Worm (Caenorhabditis elegans): ENCODE results near the gene T21C12.4.

The T21C12.4 gene

ce11 chrIII:10557910-10558309 lies at the start of gene T21C12.4:
T21C12.4 (minus strand) TSS chrIII:10558010.
- TF ChIP-seq nhr-129 (tag; optimal IDR thresholded peaks at IDR 0.05) (no peak), ztf-4 (tag; optimal IDR thresholded peaks at IDR 0.05) (no peak), blmp-1 (tag; optimal IDR thresholded peaks at IDR 0.05; ENCODE audit: insufficient read depth) (no peak), ama-1 (optimal IDR thresholded peaks at IDR 0.05) (no peak), elt-3 (tag; optimal IDR thresholded peaks at IDR 0.05) (no peak), sma-9 (GFP tag; optimal IDR thresholded peaks at IDR 0.05) (no peak), sma-9 (tag; optimal IDR thresholded peaks at IDR 0.05) (no peak), egl-27 (tag; optimal IDR thresholded peaks at IDR 0.05) (no peak), R02D3.7 (tag; optimal IDR thresholded peaks at IDR 0.05) (no peak), lin-39 (tag; optimal IDR thresholded peaks at IDR 0.05) (no peak), nhr-237 (tag; optimal IDR thresholded peaks at IDR 0.05) (no peak), nhr-77 (tag; optimal IDR thresholded peaks at IDR 0.05) (no peak), F13H6.1 (tag; optimal IDR thresholded peaks at IDR 0.05) (no peak), sma-3 (GFP tag; optimal IDR thresholded peaks at IDR 0.05) (no peak), dmd-4 (tag; optimal IDR thresholded peaks at IDR 0.05) (no peak), elt-1 (tag; optimal IDR thresholded peaks at IDR 0.05) (no peak), zag-1 (tag; optimal IDR thresholded peaks at IDR 0.05) (no peak), sem-4 (tag; optimal IDR thresholded peaks at IDR 0.05) (no peak), nhr-10 (tag; optimal IDR thresholded peaks at IDR 0.05) (no peak), lsy-2 (tag; optimal IDR thresholded peaks at IDR 0.05) (no peak), mbf-1 (tag; optimal IDR thresholded peaks at IDR 0.05) (no peak)

DNA sequence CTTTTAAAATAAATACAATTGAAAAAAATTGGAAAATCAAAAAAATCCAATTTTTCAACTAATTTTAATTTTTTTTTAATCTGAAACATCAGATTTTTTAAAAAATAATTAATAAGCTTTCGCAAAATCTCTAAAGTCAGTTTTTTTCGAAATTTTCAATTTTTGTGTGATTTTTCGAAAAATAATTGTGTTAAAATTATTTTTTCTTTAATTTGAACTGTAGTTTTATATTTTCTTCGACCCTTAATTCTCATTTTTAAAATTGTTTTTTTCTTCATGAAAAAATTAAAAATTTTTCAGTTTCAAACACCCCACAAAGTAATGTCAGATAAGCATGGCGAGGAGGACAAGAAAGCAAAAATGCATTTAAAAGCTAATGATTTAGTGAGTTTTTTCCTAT lies 47.2 kb upstream of the T21C12.4 start, which contains the start of gene rabx-5:
Gene rabx-5, plus strand, starts transcription at position 301 of the 400 bp plus-strand sequence.
- TF ChIP-seq sma-3 (GFP tag; optimal IDR thresholded peaks at IDR 0.05) (no peak), lin-13 (GFP tag; optimal IDR thresholded peaks at IDR 0.05) (no peak), ztf-1 (GFP tag; conservative IDR thresholded peaks at IDR 0.05) (no peak), nhr-12 (tag; optimal IDR thresholded peaks at IDR 0.05) (no peak), sem-4 (tag; optimal IDR thresholded peaks at IDR 0.05) (no peak), sma-9 (GFP tag; optimal IDR thresholded peaks at IDR 0.05) (no peak), sma-9 (tag; optimal IDR thresholded peaks at IDR 0.05) (no peak), gmeb-1 (tag; optimal IDR thresholded peaks at IDR 0.05) (no peak), unc-62 (GFP tag; optimal IDR thresholded peaks at IDR 0.05) (no peak), ceh-82 (tag; optimal IDR thresholded peaks at IDR 0.05) (no peak), ama-1 (optimal IDR thresholded peaks at IDR 0.05) (no peak), ztf-11 (tag; optimal IDR thresholded peaks at IDR 0.05) (no peak)

DNA sequence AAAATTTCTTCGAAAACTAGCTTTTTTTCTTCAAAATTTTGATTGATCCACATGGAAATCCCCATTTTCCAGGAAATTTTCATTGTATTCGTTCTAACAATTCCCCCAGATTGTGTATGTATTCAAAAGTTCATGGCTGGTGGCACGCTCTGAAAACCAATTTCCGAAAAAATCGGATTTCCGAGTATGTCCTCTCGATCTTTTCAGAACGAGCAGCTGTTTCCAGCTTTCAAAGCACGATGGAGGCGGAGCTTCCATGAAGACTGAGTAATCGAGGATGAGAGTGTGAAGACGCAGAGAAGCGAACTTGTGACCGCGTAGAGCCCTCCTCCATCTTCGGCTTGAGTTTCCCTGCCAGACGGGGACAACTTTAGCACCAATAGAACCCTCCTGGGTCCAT lies 46.5 kb upstream of the T21C12.4 start:
- peak; percentile 18 for TF ChIP-seq C34F6.9 (tag; optimal IDR thresholded peaks at IDR 0.05)
- no peak for TF ChIP-seq nhr-12 (tag; optimal IDR thresholded peaks at IDR 0.05)
- TF ChIP-seq nhr-25 (tag; optimal IDR thresholded peaks at IDR 0.05) = no peak
- TF ChIP-seq lin-11 (tag; optimal IDR thresholded peaks at IDR 0.05) = peak; percentile 55
- no peak for TF ChIP-seq ama-1 (optimal IDR thresholded peaks at IDR 0.05)
- TF ChIP-seq snpc-4 (tag; optimal IDR thresholded peaks at IDR 0.05) = no peak
- peak; percentile 6 for TF ChIP-seq unc-55 (GFP tag; optimal IDR thresholded peaks at IDR 0.05)
- peak; percentile 45 for TF ChIP-seq nhr-21 (tag; optimal IDR thresholded peaks at IDR 0.05)
- TF ChIP-seq lsy-2 (tag; optimal IDR thresholded peaks at IDR 0.05) = peak in 1 of 2 experiments; percentile 23
- peak; percentile 32 for TF ChIP-seq nhr-129 (tag; optimal IDR thresholded peaks at IDR 0.05)
- no peak for TF ChIP-seq ZK546.5 (tag; optimal IDR thresholded peaks at IDR 0.05)

- TF ChIP-seq Y55F3AM.14 (GFP tag; optimal IDR thresholded peaks at IDR 0.05) (no peak), mab-5 (tag; optimal IDR thresholded peaks at IDR 0.05) (no peak), unc-55 (GFP tag; optimal IDR thresholded peaks at IDR 0.05) (no peak), lin-11 (tag; optimal IDR thresholded peaks at IDR 0.05) (no peak), gmeb-1 (tag; optimal IDR thresholded peaks at IDR 0.05) (no peak), crh-2 (tag; optimal IDR thresholded peaks at IDR 0.05) (no peak), ztf-1 (GFP tag; conservative IDR thresholded peaks at IDR 0.05) (no peak), ceh-16 (tag; optimal IDR thresholded peaks at IDR 0.05) (no peak), lin-39 (tag; optimal IDR thresholded peaks at IDR 0.05) (no peak), nhr-77 (tag; optimal IDR thresholded peaks at IDR 0.05) (no peak), sma-3 (GFP tag; optimal IDR thresholded peaks at IDR 0.05) (no peak), nhr-23 (tag; optimal IDR thresholded peaks at IDR 0.05) (no peak), alr-1 (tag; optimal IDR thresholded peaks at IDR 0.05) (no peak), lin-13 (GFP tag; optimal IDR thresholded peaks at IDR 0.05) (no peak), C34F6.9 (tag; optimal IDR thresholded peaks at IDR 0.05) (no peak), mdl-1 (tag; optimal IDR thresholded peaks at IDR 0.05) (no peak), elt-3 (tag; optimal IDR thresholded peaks at IDR 0.05) (no peak), unc-62 (GFP tag; optimal IDR thresholded peaks at IDR 0.05) (no peak)
These were observed 45.4 kb upstream of the T21C12.4 start, which contains the start of gene Y39A1A.2 for ce11 chrIII:10603248-10603647. Y39A1A.2 (minus strand) TSS chrIII:10603566.
